Fruit fly (Drosophila melanogaster) whole organism, embryonic: ENCODE measurements around the gene CG10576.

Source experiments
- Antp ChIP-seq: fragments of 200-800 bp; sonication (Bioruptor generic); optimal IDR thresholded peaks from 3 replicates; lab custom pipeline; 2016; ENCODE audit warnings: missing biosample characterization, missing genetic modification characterization
- B-H2 ChIP-seq: fragments of 200-800 bp; sonication (Bioruptor generic); optimal IDR thresholded peaks from 2 replicates; lab custom pipeline; 2018; ENCODE audit warnings: missing biosample characterization, mild to moderate bottlenecking, missing genetic modification characterization
- BEAF-32 ChIP-seq: fragments of 200-800 bp; sonication (Bioruptor generic); optimal IDR thresholded peaks from 3 replicates; lab custom pipeline; 2017; ENCODE audit warnings: missing biosample characterization, missing genetic modification characterization, mild to moderate bottlenecking, moderate library complexity, missing genetic modification reagents
- Bgb ChIP-seq: fragments of 200-800 bp; sonication (Bioruptor generic); IDR thresholded peaks from 2 replicates; pipeline ENCODE4 v1.3.6; 2022; ENCODE audit warnings: missing biosample characterization, missing genetic modification characterization; ENCODE audit not compliant: partially characterized antibody
- CG12155 ChIP-seq: fragments of 200-800 bp; sonication (Bioruptor generic); optimal IDR thresholded peaks from 3 replicates; lab custom pipeline; 2016; ENCODE audit warnings: missing biosample characterization, missing genetic modification characterization
- CG12659 ChIP-seq: fragments of 200-800 bp; sonication (Bioruptor generic); optimal IDR thresholded peaks from 3 replicates; lab custom pipeline; 2017; ENCODE audit warnings: mild to moderate bottlenecking, missing biosample characterization, missing genetic modification reagents, missing genetic modification characterization
- CG15514 ChIP-seq: fragments of 200-800 bp; sonication (Bioruptor generic); optimal IDR thresholded peaks from 3 replicates; lab custom pipeline; 2017; ENCODE audit warnings: missing biosample characterization, missing genetic modification characterization, mild to moderate bottlenecking, moderate library complexity, missing genetic modification reagents
- CG17186 ChIP-seq: fragments of 200-800 bp; sonication (Bioruptor generic); optimal IDR thresholded peaks from 3 replicates; lab custom pipeline; 2017; ENCODE audit warnings: missing biosample characterization, missing genetic modification reagents, missing genetic modification characterization
- CG17829 ChIP-seq: fragments of 200-800 bp; optimal IDR thresholded peaks from 2 replicates; lab custom pipeline; 2019; ENCODE audit warnings: missing biosample characterization, mild to moderate bottlenecking, missing genetic modification characterization, moderate library complexity
- CG2116 ChIP-seq: fragments of 200-800 bp; sonication (Bioruptor generic); optimal IDR thresholded peaks from 3 replicates; lab custom pipeline; 2018; ENCODE audit warnings: missing biosample characterization, mild to moderate bottlenecking, missing genetic modification characterization
- CG2120 ChIP-seq: fragments of 200-800 bp; sonication (Bioruptor generic); optimal IDR thresholded peaks from 3 replicates; lab custom pipeline; 2016; ENCODE audit warnings: missing biosample characterization, missing genetic modification characterization
- CG2129 ChIP-seq: fragments of 200-800 bp; sonication (Bioruptor generic); IDR thresholded peaks from 2 replicates; pipeline ENCODE4 v1.3.6; 2022; ENCODE audit warnings: missing biosample characterization, missing genetic modification characterization; ENCODE audit not compliant: partially characterized antibody
- CG2712 ChIP-seq: fragments of 200-800 bp; optimal IDR thresholded peaks from 3 replicates; lab custom pipeline; 2019; ENCODE audit warnings: missing biosample characterization, mild to moderate bottlenecking, missing genetic modification characterization, moderate library complexity
- CG42726 ChIP-seq: fragments of 200-800 bp; sonication (Bioruptor generic); IDR thresholded peaks from 2 replicates; pipeline ENCODE4 v1.3.6; 2022; ENCODE audit warnings: missing biosample characterization, missing genetic modification characterization; ENCODE audit not compliant: partially characterized antibody
- CG4617 ChIP-seq: fragments of 200-800 bp; sonication (Bioruptor generic); optimal IDR thresholded peaks from 3 replicates; lab custom pipeline; 2016; ENCODE audit warnings: missing biosample characterization, missing genetic modification characterization, borderline replicate concordance
- CG4707 ChIP-seq: fragments of 200-800 bp; sonication (Bioruptor generic); optimal IDR thresholded peaks from 2 replicates; lab custom pipeline; 2018; ENCODE audit warnings: missing biosample characterization, mild to moderate bottlenecking, missing genetic modification characterization, moderate library complexity
- CG6791 ChIP-seq: fragments of 200-800 bp; sonication (Bioruptor generic); IDR thresholded peaks from 3 replicates; pipeline ENCODE4 v1.3.6; 2022; ENCODE audit warnings: missing biosample characterization, missing genetic modification characterization; ENCODE audit not compliant: partially characterized antibody
- CG7928 ChIP-seq: fragments of 200-800 bp; sonication (Bioruptor generic); optimal IDR thresholded peaks from 2 replicates; lab custom pipeline; 2017; ENCODE audit warnings: missing biosample characterization, mild to moderate bottlenecking, missing genetic modification characterization
- Dad ChIP-seq: fragments of 200-800 bp; sonication (Bioruptor generic); optimal IDR thresholded peaks from 3 replicates; lab custom pipeline; 2016; ENCODE audit warnings: missing biosample characterization, missing genetic modification characterization
- E2f2 ChIP-seq: fragments of 200-800 bp; sonication (Bioruptor generic); IDR thresholded peaks from 2 replicates; pipeline ENCODE4 v1.3.6; 2022; ENCODE audit warnings: missing biosample characterization, missing genetic modification characterization
- Hand ChIP-seq: fragments of 200-800 bp; sonication (Bioruptor generic); optimal IDR thresholded peaks from 2 replicates; lab custom pipeline; 2017; ENCODE audit warnings: mild to moderate bottlenecking, missing biosample characterization, missing genetic modification reagents, missing genetic modification characterization
- HmgZ ChIP-seq: fragments of 200-800 bp; sonication (Bioruptor generic); optimal IDR thresholded peaks from 2 replicates; lab custom pipeline; 2018; ENCODE audit warnings: missing biosample characterization, mild to moderate bottlenecking, missing genetic modification characterization
- MBD-R2 ChIP-seq: fragments of 200-800 bp; sonication (Bioruptor generic); IDR thresholded peaks from 2 replicates; pipeline ENCODE4 v1.3.6; 2022; ENCODE audit warnings: missing biosample characterization, missing genetic modification characterization
- Mad ChIP-seq: fragments of 200-800 bp; sonication (Bioruptor generic); optimal IDR thresholded peaks from 2 replicates; lab custom pipeline; 2016; ENCODE audit warnings: missing biosample characterization, missing genetic modification characterization
- NC2β ChIP-seq: fragments of 200-800 bp; sonication (Bioruptor generic); optimal IDR thresholded peaks from 2 replicates; lab custom pipeline; 2016; ENCODE audit warnings: missing biosample characterization, missing genetic modification characterization
- PHDP ChIP-seq: fragments of 200-800 bp; sonication (Bioruptor generic); optimal IDR thresholded peaks from 3 replicates; lab custom pipeline; 2018; ENCODE audit warnings: missing biosample characterization, mild to moderate bottlenecking, missing genetic modification characterization, moderate library complexity
- Stat92E ChIP-seq, 3 experiments: fragments of >200 bp in 2 of 3; fragments of 200-800 bp in 1 of 3; sonication (Bioruptor generic) in 1 of 3; optimal IDR thresholded peaks; 2 replicates each; lab custom pipeline; 2017 to 2019; ENCODE audit warnings: missing biosample characterization in 3 of 3, missing genetic modification characterization in 3 of 3, mild to moderate bottlenecking in 1 of 3, moderate library complexity in 1 of 3
- Tbp ChIP-seq: fragments of >200 bp; optimal IDR thresholded peaks from 2 replicates; lab custom pipeline; 2018; ENCODE audit warnings: missing biosample characterization, missing genetic modification characterization
- Trl ChIP-seq, 3 experiments: fragments of >200 bp in 2 of 3; fragments of 200-800 bp in 1 of 3; sonication (Bioruptor generic) in 1 of 3; optimal IDR thresholded peaks; 2 replicates in 1 of 3; 3 replicates in 2 of 3; lab custom pipeline; 2016 to 2017; ENCODE audit warnings: missing biosample characterization in 1 of 3, missing genetic modification characterization in 1 of 3
- cas ChIP-seq: fragments of 200-800 bp; sonication (Bioruptor generic); IDR thresholded peaks from 2 replicates; pipeline ENCODE4 v1.3.6; 2022; ENCODE audit warnings: missing biosample characterization, missing genetic modification characterization
- caup ChIP-seq: fragments of 200-800 bp; sonication (Bioruptor generic); optimal IDR thresholded peaks from 3 replicates; lab custom pipeline; 2017; ENCODE audit warnings: missing biosample characterization, mild to moderate bottlenecking, missing genetic modification characterization, moderate library complexity; ENCODE audit not compliant: severe bottlenecking
- chinmo ChIP-seq: fragments of 200-800 bp; sonication (Bioruptor generic); IDR thresholded peaks from 4 replicates; pipeline ENCODE4 v1.3.6; 2022; ENCODE audit warnings: missing biosample characterization, missing genetic modification characterization; ENCODE audit not compliant: partially characterized antibody
- hkb ChIP-seq, 2 experiments: fragments of 200-800 bp in 1 of 2; fragments of >200 bp in 1 of 2; sonication (Bioruptor generic) in 1 of 2; IDR thresholded peaks in 1 of 2; optimal IDR thresholded peaks in 1 of 2; 2 replicates each; pipeline versions ENCODE4 v1.3.6 to Lab custom; 2017 to 2022; ENCODE audit warnings: missing biosample characterization in 1 of 2, missing genetic modification characterization in 1 of 2
- lilli ChIP-seq: fragments of 200-800 bp; sonication (Bioruptor generic); optimal IDR thresholded peaks from 3 replicates; lab custom pipeline; 2016; ENCODE audit warnings: missing biosample characterization, missing genetic modification characterization
- lola ChIP-seq, 3 experiments: fragments of >200 bp in 2 of 3; fragments of 200-800 bp in 1 of 3; sonication (Bioruptor generic) in 1 of 3; optimal IDR thresholded peaks; 2 replicates each; lab custom pipeline; 2017 to 2019; ENCODE audit warnings: missing biosample characterization in 3 of 3, missing genetic modification characterization in 3 of 3, mild to moderate bottlenecking in 1 of 3, moderate library complexity in 1 of 3
- maf-S ChIP-seq: fragments of 200-800 bp; sonication (Bioruptor generic); optimal IDR thresholded peaks from 2 replicates; lab custom pipeline; 2016; ENCODE audit warnings: missing biosample characterization, missing genetic modification characterization
- mam ChIP-seq: fragments of 200-800 bp; sonication (Bioruptor generic); optimal IDR thresholded peaks from 3 replicates; lab custom pipeline; 2016; ENCODE audit warnings: missing biosample characterization, missing genetic modification characterization
- nmo ChIP-seq: fragments of 200-800 bp; sonication (Bioruptor generic); optimal IDR thresholded peaks from 2 replicates; lab custom pipeline; 2018; ENCODE audit warnings: missing biosample characterization, mild to moderate bottlenecking, missing genetic modification characterization, moderate library complexity
- nom ChIP-seq: fragments of 200-800 bp; sonication (Bioruptor generic); optimal IDR thresholded peaks from 2 replicates; lab custom pipeline; 2017; ENCODE audit warnings: missing biosample characterization, missing genetic modification characterization, mild to moderate bottlenecking, moderate library complexity, missing genetic modification reagents
- onecut ChIP-seq: fragments of 200-800 bp; sonication (Bioruptor generic); IDR thresholded peaks from 2 replicates; pipeline ENCODE4 v1.3.6; 2022; ENCODE audit warnings: missing biosample characterization, missing genetic modification characterization
- pho ChIP-seq: fragments of 200-800 bp; sonication (Bioruptor generic); optimal IDR thresholded peaks from 2 replicates; lab custom pipeline; 2016; ENCODE audit warnings: missing biosample characterization, missing genetic modification characterization
- row ChIP-seq: fragments of 200-800 bp; sonication (Bioruptor generic); IDR thresholded peaks from 3 replicates; pipeline ENCODE4 v1.3.6; 2022; ENCODE audit warnings: missing biosample characterization, missing genetic modification characterization
- sens ChIP-seq: fragments of 200-800 bp; sonication (Bioruptor generic); peaks from one replicate; lab custom pipeline; 2016; ENCODE audit warnings: missing biosample characterization, missing genetic modification characterization
- sna ChIP-seq: fragments of 200-800 bp; sonication (Bioruptor generic); IDR thresholded peaks from 2 replicates; pipeline ENCODE4 v1.3.6; 2022; ENCODE audit warnings: missing biosample characterization, missing genetic modification characterization; ENCODE audit not compliant: partially characterized antibody
- sqz ChIP-seq: fragments of 200-800 bp; sonication (Bioruptor generic); optimal IDR thresholded peaks from 3 replicates; lab custom pipeline; 2018; ENCODE audit warnings: missing biosample characterization, mild to moderate bottlenecking, missing genetic modification characterization
- tna ChIP-seq: fragments of 200-800 bp; sonication (Bioruptor generic); IDR thresholded peaks from 2 replicates; pipeline ENCODE4 v1.3.6; 2022; ENCODE audit warnings: missing biosample characterization, missing genetic modification characterization; ENCODE audit not compliant: partially characterized antibody
- vvl ChIP-seq: fragments of 200-800 bp; sonication (Bioruptor generic); IDR thresholded peaks from 2 replicates; pipeline ENCODE4 v1.3.6; 2022; ENCODE audit warnings: missing biosample characterization, missing genetic modification characterization

CG10576 gene

DNA sequence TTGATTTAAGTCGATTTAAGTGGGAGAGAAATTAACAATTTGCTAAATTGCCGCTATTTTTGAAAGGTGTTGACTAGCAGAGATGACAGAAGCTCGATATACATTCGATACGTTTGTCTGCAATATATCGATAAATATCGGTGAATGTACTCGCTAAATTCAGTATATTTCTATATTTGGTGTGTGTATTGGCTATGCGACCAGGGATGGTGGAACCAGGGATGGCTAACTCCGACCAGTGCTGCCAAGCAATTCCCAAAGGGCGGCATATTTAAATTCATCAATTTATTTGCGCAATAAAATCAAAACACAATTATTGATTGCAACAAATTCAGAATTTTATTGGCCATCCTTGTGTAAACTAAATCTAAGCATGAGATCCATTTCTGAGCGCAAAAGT is 47.5 kb upstream of the CG10576 start, which contains the start of gene mad2 (continued):
- peak; percentile 72 for TF ChIP-seq hkb (optimal IDR thresholded peaks at IDR 0.05; lab: Kevin White, UChicago)
- TF ChIP-seq hkb (GFP tag; IDR thresholded peaks at IDR 0.05; lab: Robert Waterston, UW): no peak
- TF ChIP-seq nom (GFP tag; lab: Kevin White, UChicago): no peak
- peak; percentile 34 for TF ChIP-seq NC2β
- peak; percentile 71 for TF ChIP-seq Bgb (GFP tag; lab: Robert Waterston, UW)
- TF ChIP-seq row (GFP tag; lab: Robert Waterston, UW): peak; percentile 38; the same call in 1 of the 3 replicates
- TF ChIP-seq lilli (GFP tag; lab: Kevin White, UChicago): peak; percentile 11
- TF ChIP-seq CG2712 (tag; lab: Kevin White, UChicago): peak; percentile 31
- TF ChIP-seq CG6791 (GFP tag; lab: Robert Waterston, UW): peak; percentile 74
- peak; percentile 23 for TF ChIP-seq PHDP (tag; lab: Kevin White, UChicago)
- peak; percentile 74 for TF ChIP-seq BEAF-32
- TF ChIP-seq CG2129 (GFP tag; lab: Robert Waterston, UW): no peak
- TF ChIP-seq Dad (GFP tag; lab: Kevin White, UChicago): no peak
- peak in 1 of 3 experiments; percentile 10 for TF ChIP-seq lola (GFP tag; optimal IDR thresholded peaks at IDR 0.05; lab: Kevin White, UChicago)
- TF ChIP-seq Stat92E (GFP tag; optimal IDR thresholded peaks at IDR 0.05; lab: Kevin White, UChicago): peak in 1 of 3 experiments; percentile 67
- TF ChIP-seq MBD-R2 (GFP tag; lab: Robert Waterston, UW): peak; percentile 65
- TF ChIP-seq vvl (GFP tag; lab: Robert Waterston, UW): peak; percentile 34; the same call in 1 of the 2 replicates
- TF ChIP-seq CG42726 (GFP tag; lab: Robert Waterston, UW): peak; percentile 40; the same call in 1 of the 2 replicates
- TF ChIP-seq Hand (GFP tag; lab: Kevin White, UChicago): no peak
- peak; percentile 45 for TF ChIP-seq B-H2 (GFP tag; lab: Kevin White, UChicago)
- peak; percentile 34; the same call in 1 of the 2 replicates for TF ChIP-seq onecut (GFP tag; lab: Robert Waterston, UW)
- peak; percentile 55 for TF ChIP-seq CG12659 (GFP tag; lab: Kevin White, UChicago)
- TF ChIP-seq CG2120 (GFP tag; lab: Kevin White, UChicago): peak; percentile 39
- TF ChIP-seq HmgZ (tag; lab: Kevin White, UChicago): peak; percentile 87
- peak; percentile 100 for TF ChIP-seq E2f2 (GFP tag; lab: Robert Waterston, UW)
- no peak for TF ChIP-seq sqz
- peak; percentile 19 for TF ChIP-seq mam (GFP tag; lab: Kevin White, UChicago)
- TF ChIP-seq caup (GFP tag; lab: Kevin White, UChicago): no peak
- peak; percentile 79 for TF ChIP-seq nmo
- peak; percentile 59 for TF ChIP-seq CG15514 (GFP tag; lab: Kevin White, UChicago)
- TF ChIP-seq sens (GFP tag; lab: Kevin White, UChicago): peak; percentile 24
- TF ChIP-seq CG4617 (GFP tag; lab: Kevin White, UChicago): peak; percentile 16
- no peak for TF ChIP-seq Antp (GFP tag; lab: Kevin White, UChicago)
- TF ChIP-seq Tbp (GFP tag; lab: Kevin White, UChicago): no peak
- TF ChIP-seq chinmo (GFP tag; lab: Robert Waterston, UW): no peak
- TF ChIP-seq CG17186 (GFP tag; lab: Kevin White, UChicago): peak; percentile 60
- 0 out of 2 replicates have a peak, but pooled peaks have one; percentile 18 for TF ChIP-seq cas (GFP tag; lab: Robert Waterston, UW)
- TF ChIP-seq CG4707 (GFP tag; lab: Kevin White, UChicago): no peak
- peak; percentile 56 for TF ChIP-seq pho (GFP tag; lab: Kevin White, UChicago)
- TF ChIP-seq maf-S (GFP tag; lab: Kevin White, UChicago): peak; percentile 5
- TF ChIP-seq CG7928 (GFP tag; lab: Kevin White, UChicago): peak; percentile 97
- TF ChIP-seq CG17829: peak; percentile 25
- peak; percentile 47 for TF ChIP-seq Mad (GFP tag; lab: Kevin White, UChicago)
- peak; percentile 53; the same call in 1 of the 2 replicates for TF ChIP-seq tna
- peak; percentile 53; the same call in 1 of the 2 replicates for TF ChIP-seq sna
- TF ChIP-seq Trl (optimal IDR thresholded peaks at IDR 0.05; lab: Kevin White, UChicago): peak in 1 of 2 experiments; percentile 9
- no peak for TF ChIP-seq Trl (GFP tag; optimal IDR thresholded peaks at IDR 0.05; lab: Kevin White, UChicago)
- peak; percentile 52 for TF ChIP-seq CG12155
- peak; percentile 79 for TF ChIP-seq CG2116 (GFP tag; lab: Kevin White, UChicago)
